Fruit fly (Drosophila melanogaster) whole organism, embryonic: ENCODE results near the gene CG4611.

Source experiments
- Abd-B ChIP-seq: fragments of 200-800 bp; sonication (Bioruptor generic); optimal IDR thresholded peaks from 2 replicates; lab custom pipeline; 2018; ENCODE audit warnings: missing biosample characterization, mild to moderate bottlenecking, missing genetic modification characterization, moderate library complexity
- Atf-2 ChIP-seq: fragments of 200-800 bp; sonication (Bioruptor generic); optimal IDR thresholded peaks from 2 replicates; lab custom pipeline; 2016; ENCODE audit warnings: missing biosample characterization, missing genetic modification characterization
- BEAF-32 ChIP-seq: fragments of 200-800 bp; sonication (Bioruptor generic); optimal IDR thresholded peaks from 3 replicates; lab custom pipeline; 2017; ENCODE audit warnings: missing biosample characterization, missing genetic modification characterization, mild to moderate bottlenecking, moderate library complexity, missing genetic modification reagents
- Bdp1 ChIP-seq: fragments of 200-800 bp; sonication (Bioruptor generic); optimal IDR thresholded peaks from 3 replicates; lab custom pipeline; 2016; ENCODE audit warnings: missing biosample characterization, missing genetic modification characterization
- CG11093 ChIP-seq: fragments of 200-800 bp; sonication (Bioruptor generic); IDR thresholded peaks from 3 replicates; pipeline ENCODE4 v1.3.6; 2022; ENCODE audit warnings: missing biosample characterization, missing genetic modification characterization
- CG11560 ChIP-seq: fragments of 200-800 bp; sonication (Bioruptor generic); IDR thresholded peaks from 3 replicates; pipeline ENCODE4 v1.3.6; 2022; ENCODE audit warnings: missing biosample characterization, missing genetic modification characterization
- CG12071 ChIP-seq: fragments of 200-800 bp; sonication (Bioruptor generic); optimal IDR thresholded peaks from 3 replicates; lab custom pipeline; 2018; ENCODE audit warnings: missing biosample characterization, mild to moderate bottlenecking, missing genetic modification characterization
- CG12236 ChIP-seq: fragments of 200-800 bp; sonication (Bioruptor generic); optimal IDR thresholded peaks from 2 replicates; lab custom pipeline; 2016; ENCODE audit warnings: missing biosample characterization, missing genetic modification characterization
- CG13287 ChIP-seq: fragments of 200-800 bp; sonication (Bioruptor generic); IDR thresholded peaks from 2 replicates; pipeline ENCODE4 v1.3.6; 2022; ENCODE audit warnings: missing biosample characterization, missing genetic modification characterization; ENCODE audit not compliant: partially characterized antibody
- CG16815 ChIP-seq: fragments of 200-800 bp; sonication (Bioruptor generic); optimal IDR thresholded peaks from 3 replicates; lab custom pipeline; 2017; ENCODE audit warnings: missing biosample characterization, mild to moderate bottlenecking, missing genetic modification characterization
- CG18011 ChIP-seq: fragments of 200-800 bp; sonication (Bioruptor generic); optimal IDR thresholded peaks from 2 replicates; lab custom pipeline; 2017; ENCODE audit warnings: missing biosample characterization, missing genetic modification characterization, mild to moderate bottlenecking, moderate library complexity, missing genotype
- CG1832 ChIP-seq: fragments of 200-800 bp; sonication (Bioruptor generic); optimal IDR thresholded peaks from 2 replicates; lab custom pipeline; 2017; ENCODE audit warnings: missing biosample characterization, mild to moderate bottlenecking, missing genetic modification characterization, inconsistent platforms
- CG2678 ChIP-seq: fragments of 200-800 bp; sonication (Bioruptor generic); optimal IDR thresholded peaks from 3 replicates; lab custom pipeline; 2019; ENCODE audit warnings: missing biosample characterization, mild to moderate bottlenecking, missing genetic modification characterization, moderate library complexity
- CG3065 ChIP-seq: fragments of 200-800 bp; sonication (Bioruptor generic); optimal IDR thresholded peaks from 2 replicates; lab custom pipeline; 2016; ENCODE audit warnings: missing biosample characterization, missing genetic modification characterization
- CG3847 ChIP-seq: fragments of 200-800 bp; sonication (Bioruptor generic); IDR thresholded peaks from 2 replicates; pipeline ENCODE4 v1.3.6; 2022; ENCODE audit warnings: missing biosample characterization, missing genetic modification characterization
- CG5180 ChIP-seq: fragments of 200-800 bp; sonication (Bioruptor generic); optimal IDR thresholded peaks from 3 replicates; lab custom pipeline; 2017; ENCODE audit warnings: missing biosample characterization, missing genetic modification characterization, mild to moderate bottlenecking, moderate library complexity, missing genetic modification reagents
- CG7786 ChIP-seq: fragments of 200-800 bp; sonication (Bioruptor generic); optimal IDR thresholded peaks from 2 replicates; lab custom pipeline; 2016; ENCODE audit warnings: missing biosample characterization, missing genetic modification characterization
- CG8281 ChIP-seq: fragments of 200-800 bp; sonication (Bioruptor generic); optimal IDR thresholded peaks from 2 replicates; lab custom pipeline; 2018; ENCODE audit warnings: missing biosample characterization, mild to moderate bottlenecking, missing genetic modification characterization, moderate library complexity
- CoRest ChIP-seq: fragments of 200-800 bp; sonication (Bioruptor generic); optimal IDR thresholded peaks from 3 replicates; lab custom pipeline; 2018; ENCODE audit warnings: missing biosample characterization, mild to moderate bottlenecking, missing genetic modification characterization, moderate library complexity
- Dbx ChIP-seq: fragments of 200-800 bp; sonication (Bioruptor generic); IDR thresholded peaks from 3 replicates; pipeline ENCODE4 v1.3.6; 2022; ENCODE audit warnings: missing biosample characterization, missing genetic modification characterization
- Doc2 ChIP-seq: fragments of 200-800 bp; sonication (Bioruptor generic); IDR thresholded peaks from 2 replicates; pipeline ENCODE4 v1.3.6; 2022; ENCODE audit warnings: missing biosample characterization, missing genetic modification characterization
- Dp ChIP-seq: fragments of 200-800 bp; sonication (Bioruptor generic); optimal IDR thresholded peaks from 2 replicates; lab custom pipeline; 2018; ENCODE audit warnings: missing biosample characterization, mild to moderate bottlenecking, missing genetic modification characterization, moderate library complexity
- E2f1 ChIP-seq: fragments of 200-800 bp; sonication (Bioruptor generic); IDR thresholded peaks from 2 replicates; pipeline ENCODE4 v1.3.6; 2022; ENCODE audit warnings: missing biosample characterization, missing genetic modification characterization
- Ets65A ChIP-seq: fragments of 200-800 bp; sonication (Bioruptor generic); peaks from one replicate; lab custom pipeline; 2016; ENCODE audit warnings: missing biosample characterization, missing genetic modification characterization
- GATAe ChIP-seq: fragments of 200-800 bp; sonication (Bioruptor generic); conservative IDR thresholded peaks from 2 replicates; pipeline ENCODE4 v1.3.6; 2022; ENCODE audit warnings: missing biosample characterization, missing genetic modification characterization
- HLH54F ChIP-seq: fragments of 200-800 bp; sonication (Bioruptor generic); optimal IDR thresholded peaks from 3 replicates; lab custom pipeline; 2016; ENCODE audit warnings: missing biosample characterization, missing genetic modification characterization
- Med ChIP-seq: fragments of 200-800 bp; sonication (Bioruptor generic); peaks from one replicate; lab custom pipeline; 2016; ENCODE audit warnings: missing biosample characterization, missing genetic modification characterization, mild to moderate bottlenecking, inconsistent platforms, moderate library complexity
- Mrtf ChIP-seq: fragments of 200-800 bp; sonication (Bioruptor generic); IDR thresholded peaks from 3 replicates; pipeline ENCODE4 v1.3.6; 2022; ENCODE audit warnings: missing biosample characterization, missing genetic modification characterization
- Nf-YA ChIP-seq: fragments of 200-800 bp; sonication (Bioruptor generic); IDR thresholded peaks from 2 replicates; pipeline ENCODE4 v1.3.6; 2022; ENCODE audit warnings: missing biosample characterization, missing genetic modification characterization
- Pdp1 ChIP-seq, 2 experiments: fragments of 200-800 bp; sonication (Bioruptor generic); optimal IDR thresholded peaks; 3 replicates each; lab custom pipeline; 2016; ENCODE audit warnings: missing biosample characterization in 2 of 2, missing genetic modification characterization in 2 of 2, mild to moderate bottlenecking in 1 of 2, moderate library complexity in 1 of 2
- Rfx ChIP-seq: fragments of 200-800 bp; sonication (Bioruptor generic); IDR thresholded peaks from 2 replicates; pipeline ENCODE4 v1.3.6; 2022; ENCODE audit warnings: missing biosample characterization, missing genetic modification characterization
- Side ChIP-seq: fragments of 200-800 bp; sonication (Bioruptor generic); optimal IDR thresholded peaks from 2 replicates; lab custom pipeline; 2016; ENCODE audit warnings: missing biosample characterization, missing genetic modification characterization
- Taf1 ChIP-seq: fragments of 200-800 bp; sonication (Bioruptor generic); IDR thresholded peaks from 2 replicates; pipeline ENCODE4 v1.3.6; 2022; ENCODE audit warnings: missing biosample characterization, missing genetic modification characterization
- Usf ChIP-seq: fragments of 200-800 bp; sonication (Bioruptor generic); optimal IDR thresholded peaks from 2 replicates; lab custom pipeline; 2017; ENCODE audit warnings: missing genotype, missing biosample characterization, missing genetic modification characterization
- ap ChIP-seq: fragments of 200-800 bp; sonication (Bioruptor generic); IDR thresholded peaks from 2 replicates; pipeline ENCODE4 v1.3.6; 2022; ENCODE audit warnings: missing biosample characterization, missing genetic modification characterization
- ato ChIP-seq: fragments of 200-800 bp; sonication (Bioruptor generic); IDR thresholded peaks from 2 replicates; pipeline ENCODE4 v1.3.6; 2022; ENCODE audit warnings: missing biosample characterization, missing genetic modification characterization; ENCODE audit not compliant: partially characterized antibody
- caup ChIP-seq: fragments of 200-800 bp; sonication (Bioruptor generic); optimal IDR thresholded peaks from 3 replicates; lab custom pipeline; 2017; ENCODE audit warnings: missing biosample characterization, mild to moderate bottlenecking, missing genetic modification characterization, moderate library complexity; ENCODE audit not compliant: severe bottlenecking
- chn ChIP-seq: fragments of 200-800 bp; sonication (Bioruptor generic); optimal IDR thresholded peaks from 2 replicates; lab custom pipeline; 2016; ENCODE audit warnings: missing biosample characterization, missing genetic modification characterization
- crc ChIP-seq: fragments of 200-800 bp; sonication (Bioruptor generic); optimal IDR thresholded peaks from 2 replicates; lab custom pipeline; 2016; ENCODE audit warnings: missing biosample characterization, missing genetic modification characterization
- crol ChIP-seq: fragments of 200-800 bp; sonication (Bioruptor generic); IDR thresholded peaks from 2 replicates; pipeline ENCODE4 v1.3.6; 2022; ENCODE audit warnings: missing biosample characterization, missing genetic modification characterization
- dmrt11E ChIP-seq: fragments of 200-800 bp; sonication (Bioruptor generic); optimal IDR thresholded peaks from 3 replicates; lab custom pipeline; 2018; ENCODE audit warnings: missing biosample characterization, mild to moderate bottlenecking, missing genetic modification characterization, moderate library complexity
- exex ChIP-seq: fragments of 200-800 bp; sonication (Bioruptor generic); optimal IDR thresholded peaks from 4 replicates; lab custom pipeline; 2018; ENCODE audit warnings: missing biosample characterization, mild to moderate bottlenecking, missing genetic modification characterization, moderate library complexity
- ftz-f1 ChIP-seq: fragments of 200-800 bp; sonication (Bioruptor generic); optimal IDR thresholded peaks from 2 replicates; lab custom pipeline; 2016; ENCODE audit warnings: missing biosample characterization, missing genetic modification characterization
- kay ChIP-seq: fragments of 200-800 bp; sonication (Bioruptor generic); optimal IDR thresholded peaks from 2 replicates; lab custom pipeline; 2016; ENCODE audit warnings: missing biosample characterization, missing genetic modification characterization
- lmd ChIP-seq: fragments of 200-800 bp; sonication (Bioruptor generic); IDR thresholded peaks from 2 replicates; pipeline ENCODE4 v1.3.6; 2022; ENCODE audit warnings: missing biosample characterization, missing genetic modification characterization
- mirr ChIP-seq: fragments of 200-800 bp; sonication (Bioruptor generic); optimal IDR thresholded peaks from 3 replicates; lab custom pipeline; 2018; ENCODE audit warnings: missing biosample characterization, mild to moderate bottlenecking, missing genetic modification characterization
- p53 ChIP-seq: fragments of 200-800 bp; sonication (Bioruptor generic); optimal IDR thresholded peaks from 2 replicates; lab custom pipeline; 2016; ENCODE audit warnings: missing biosample characterization, missing genetic modification characterization
- sens ChIP-seq: fragments of 200-800 bp; sonication (Bioruptor generic); peaks from one replicate; lab custom pipeline; 2016; ENCODE audit warnings: missing biosample characterization, missing genetic modification characterization
- vnd ChIP-seq: fragments of 200-800 bp; sonication (Bioruptor generic); IDR thresholded peaks from 3 replicates; pipeline ENCODE4 v1.3.6; 2022; ENCODE audit warnings: missing biosample characterization, missing genetic modification characterization; ENCODE audit not compliant: partially characterized antibody
- wor ChIP-seq: fragments of 200-800 bp; sonication (Bioruptor generic); IDR thresholded peaks from 2 replicates; pipeline ENCODE4 v1.3.6; 2022; ENCODE audit warnings: missing biosample characterization, missing genetic modification characterization
- zen2 ChIP-seq: fragments of 200-800 bp; sonication (Bioruptor generic); IDR thresholded peaks from 3 replicates; pipeline ENCODE4 v1.3.6; 2022; ENCODE audit warnings: missing biosample characterization, missing genetic modification characterization; ENCODE audit not compliant: partially characterized antibody

CG4611 gene

dm6 chr3L:5180179-5180578, 44.0 kb downstream of the CG4611 start (continued):
- no peak for TF ChIP-seq p53
- no peak for TF ChIP-seq vnd (GFP tag; lab: Robert Waterston, UW)
- no peak for TF ChIP-seq Taf1
- peak; percentile 4 for TF ChIP-seq kay (GFP tag; lab: Kevin White, UChicago)
- no peak for TF ChIP-seq Ets65A (GFP tag; lab: Kevin White, UChicago)
- TF ChIP-seq Dp (GFP tag; lab: Kevin White, UChicago), result no peak
- no peak for TF ChIP-seq CG16815 (GFP tag; lab: Kevin White, UChicago)
- peak; percentile 60 for TF ChIP-seq Med
- no peak for TF ChIP-seq CG13287 (GFP tag; lab: Robert Waterston, UW)
- 0 out of 2 replicates have a peak, but pooled peaks have one; percentile 25 for TF ChIP-seq ap (GFP tag; lab: Robert Waterston, UW)
- no peak for TF ChIP-seq Usf (GFP tag; lab: Kevin White, UChicago)
- TF ChIP-seq chn (GFP tag; lab: Kevin White, UChicago), result no peak
- no peak for TF ChIP-seq Nf-YA
- TF ChIP-seq CG11093 (GFP tag; lab: Robert Waterston, UW), result no peak
- TF ChIP-seq CG12236 (GFP tag; lab: Kevin White, UChicago), result no peak
- no peak for TF ChIP-seq HLH54F (GFP tag; lab: Kevin White, UChicago)
- no peak for TF ChIP-seq ato (GFP tag; lab: Robert Waterston, UW)
- TF ChIP-seq E2f1 (GFP tag; lab: Robert Waterston, UW), result no peak
- no peak for TF ChIP-seq dmrt11E
- TF ChIP-seq CG3847 (GFP tag; lab: Robert Waterston, UW), result no peak
- no peak for TF ChIP-seq Abd-B (GFP tag; lab: Kevin White, UChicago)
- TF ChIP-seq Rfx, result peak; percentile 28; the same call in 1 of the 2 replicates
- TF ChIP-seq lmd (GFP tag; lab: Robert Waterston, UW), result no peak
- no peak for TF ChIP-seq CG2678 (tag; lab: Kevin White, UChicago)
- TF ChIP-seq CoRest (tag; lab: Kevin White, UChicago), result peak; percentile 4
- TF ChIP-seq crc (GFP tag; lab: Kevin White, UChicago), result no peak
- no peak for TF ChIP-seq Atf-2 (GFP tag; lab: Kevin White, UChicago)
- TF ChIP-seq CG12071 (GFP tag; lab: Kevin White, UChicago), result peak; percentile 8
- TF ChIP-seq CG18011 (GFP tag; lab: Kevin White, UChicago), result no peak
- no peak for TF ChIP-seq CG1832 (GFP tag; lab: Kevin White, UChicago)
- TF ChIP-seq ftz-f1 (GFP tag; lab: Kevin White, UChicago), result no peak
- TF ChIP-seq Mrtf (GFP tag; lab: Robert Waterston, UW), result 0 out of 3 replicates have a peak, but pooled peaks have one; percentile 5

DNA sequence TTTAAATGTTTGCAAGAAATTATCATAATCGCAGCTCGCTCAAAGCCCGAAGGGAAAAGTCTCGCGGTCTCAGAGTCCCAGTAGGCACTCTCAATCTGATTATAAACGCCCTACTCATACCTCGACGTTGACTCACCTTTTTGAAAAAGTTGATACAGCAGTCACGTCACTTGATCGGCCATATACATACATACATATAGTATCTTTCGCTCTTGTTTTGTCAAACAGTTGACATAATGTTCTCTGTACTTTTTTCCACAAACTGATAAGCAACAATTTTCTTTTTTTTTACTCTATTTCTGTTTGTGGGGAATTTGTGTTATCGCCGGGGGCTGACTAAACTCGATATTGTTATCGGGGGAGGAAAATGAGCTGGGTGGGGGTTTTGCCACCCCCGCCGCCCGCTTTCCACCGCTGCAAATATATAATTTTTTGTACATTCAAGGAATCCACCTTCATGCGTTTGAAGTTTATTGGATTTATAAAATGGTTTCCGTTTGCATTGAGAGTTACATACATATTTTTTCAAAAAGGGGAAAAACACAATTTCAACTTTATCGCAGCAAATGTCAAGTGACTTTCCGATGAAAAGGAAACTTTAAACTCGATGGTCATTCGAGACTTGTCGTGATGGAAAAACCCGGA, 44.9 kb downstream of the CG4611 start:
- TF ChIP-seq CG3065 (GFP tag; lab: Kevin White, UChicago), result no peak
- peak; percentile 32 for TF ChIP-seq mirr (GFP tag; lab: Kevin White, UChicago)
- peak; percentile 5 for TF ChIP-seq caup
- no peak for TF ChIP-seq Dbx (GFP tag; lab: Robert Waterston, UW)
- TF ChIP-seq CG7786 (GFP tag; lab: Kevin White, UChicago), result no peak
- TF ChIP-seq Bdp1, result no peak
- peak; percentile 33 for TF ChIP-seq sens (GFP tag; lab: Kevin White, UChicago)
- TF ChIP-seq Side (GFP tag; lab: Kevin White, UChicago), result no peak
- peak in 1 of 2 experiments; percentile 52 for TF ChIP-seq Pdp1 (GFP tag; optimal IDR thresholded peaks at IDR 0.05; lab: Kevin White, UChicago)
- no peak for TF ChIP-seq BEAF-32
- no peak for TF ChIP-seq kay (GFP tag; lab: Kevin White, UChicago)
- no peak for TF ChIP-seq CG5180 (GFP tag; lab: Kevin White, UChicago)
- TF ChIP-seq CG11560 (tag; lab: Robert Waterston, UW), result no peak
- 0 out of 2 replicates have a peak, but pooled peaks have one; percentile 47 for TF ChIP-seq GATAe (GFP tag; lab: Robert Waterston, UW)
- no peak for TF ChIP-seq Doc2 (GFP tag; lab: Robert Waterston, UW)
- peak; percentile 70 for TF ChIP-seq crol (GFP tag; lab: Robert Waterston, UW)
- TF ChIP-seq CG8281 (tag; lab: Kevin White, UChicago), result peak; percentile 16
- TF ChIP-seq wor (GFP tag; lab: Robert Waterston, UW), result no peak
- peak; percentile 16 for TF ChIP-seq exex
- TF ChIP-seq zen2, result no peak
